Fruit fly (Drosophila melanogaster): ENCODE measurements around the gene CG6290.

CG6290 gene

DNA sequence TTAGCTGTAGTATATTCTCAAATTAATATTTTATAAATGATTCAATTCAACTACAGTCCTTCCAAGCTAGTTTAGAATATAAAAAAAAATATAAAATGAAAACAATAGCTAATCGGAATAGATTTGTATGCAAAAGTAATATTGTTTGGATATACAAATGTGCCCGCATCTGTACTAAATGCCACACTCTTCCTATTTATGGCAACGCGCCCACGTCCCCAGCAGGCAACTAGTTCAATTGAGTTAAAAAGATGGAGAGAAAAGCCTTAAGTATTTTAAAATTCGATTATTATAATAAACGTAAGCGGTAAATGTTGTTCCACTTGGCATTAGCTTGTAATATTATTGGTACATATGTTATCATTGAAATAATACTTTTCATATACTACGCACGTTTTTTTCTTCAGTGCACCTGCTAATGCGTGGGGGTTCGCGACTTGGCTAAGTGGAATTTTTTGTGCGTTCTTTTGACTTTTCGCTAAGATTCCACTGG, 31.7 kb upstream of the CG6290 start:
- TF ChIP-seq cnc (optimal IDR thresholded peaks at IDR 0.05) (no peak), Clk (GFP tag; optimal IDR thresholded peaks at IDR 0.05) (no peak), ovo (GFP tag; optimal IDR thresholded peaks at IDR 0.05) (no peak), pad (GFP tag; optimal IDR thresholded peaks at IDR 0.05) (no peak), CG5204 (GFP tag; optimal IDR thresholded peaks at IDR 0.05) (no peak), CG7045 (GFP tag; optimal IDR thresholded peaks at IDR 0.05) (peak; percentile 31), Hr96 (GFP tag; optimal IDR thresholded peaks at IDR 0.05) (peak; percentile 32), bab1 (GFP tag; optimal IDR thresholded peaks at IDR 0.05) (no peak), CG7101 (tag; optimal IDR thresholded peaks at IDR 0.05) (peak; percentile 17), CG1620 (GFP tag; optimal IDR thresholded peaks at IDR 0.05) (no peak), CG11617 (GFP tag; optimal IDR thresholded peaks at IDR 0.05) (peak; percentile 7), Crg-1 (GFP tag; optimal IDR thresholded peaks at IDR 0.05) (no peak), CG33017 (tag; optimal IDR thresholded peaks at IDR 0.05) (peak; percentile 46), CG14711 (tag; optimal IDR thresholded peaks at IDR 0.05) (peak; percentile 57), tj (GFP tag; optimal IDR thresholded peaks at IDR 0.05) (no peak), Mnt (GFP tag; optimal IDR thresholded peaks at IDR 0.05) (no peak), cic (GFP tag; optimal IDR thresholded peaks at IDR 0.05) (no peak), kay (GFP tag; ENCODE audit: borderline replicate concordance) (no peak), toe (GFP tag; optimal IDR thresholded peaks at IDR 0.05) (peak; percentile 28), CG12768 (GFP tag; optimal IDR thresholded peaks at IDR 0.05) (no peak)

DNA sequence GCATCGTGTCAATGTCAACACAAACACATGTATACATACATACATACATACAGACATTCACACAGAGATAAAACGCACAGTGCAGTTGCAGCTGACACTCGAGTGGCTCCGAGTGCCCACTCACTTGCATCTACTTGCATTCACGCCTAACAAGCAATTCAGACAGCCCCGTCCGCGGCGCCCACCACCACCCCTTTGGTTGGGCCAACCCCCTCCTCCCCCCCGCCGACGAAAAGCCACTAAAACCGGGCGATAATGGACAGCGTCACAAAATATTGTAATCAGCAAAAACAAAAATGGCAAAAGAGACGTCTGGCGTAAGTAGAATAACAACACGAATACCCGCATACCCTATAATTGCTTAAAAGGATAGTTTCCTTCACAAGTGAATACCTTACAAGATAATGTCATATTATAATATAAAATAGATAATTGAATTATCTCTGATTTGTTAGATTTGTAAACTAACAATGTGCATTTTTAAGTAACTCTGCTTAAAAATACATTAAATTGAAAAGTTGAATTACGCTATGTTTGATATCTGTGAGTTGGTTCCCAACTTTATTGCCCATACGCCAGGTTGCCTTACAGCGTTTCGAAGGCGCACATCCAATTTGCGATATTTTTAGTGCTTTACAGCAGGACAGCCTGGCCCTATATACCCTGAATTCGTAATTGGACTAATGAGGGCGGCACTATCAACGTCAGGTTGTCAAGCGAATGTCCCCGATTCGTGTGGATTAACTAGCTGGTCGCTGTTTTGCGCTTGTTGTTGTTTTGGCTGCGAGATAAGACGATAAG, 30.5 kb upstream of the CG6290 start:
- TF ChIP-seq toe (GFP tag; optimal IDR thresholded peaks at IDR 0.05) (no peak), CG14711 (tag; optimal IDR thresholded peaks at IDR 0.05) (peak; percentile 10), Crg-1 (GFP tag; optimal IDR thresholded peaks at IDR 0.05) (no peak), cnc (optimal IDR thresholded peaks at IDR 0.05) (no peak), cic (GFP tag; optimal IDR thresholded peaks at IDR 0.05) (peak; percentile 70), Hr96 (GFP tag; optimal IDR thresholded peaks at IDR 0.05) (no peak), CG7101 (tag; optimal IDR thresholded peaks at IDR 0.05) (no peak), CG7045 (GFP tag; optimal IDR thresholded peaks at IDR 0.05) (peak; percentile 26), pad (GFP tag; optimal IDR thresholded peaks at IDR 0.05) (peak; percentile 20), CG12768 (GFP tag; optimal IDR thresholded peaks at IDR 0.05) (peak; percentile 19), tj (GFP tag; optimal IDR thresholded peaks at IDR 0.05) (peak; percentile 99), CG33017 (tag; optimal IDR thresholded peaks at IDR 0.05) (no peak), CG11617 (GFP tag; optimal IDR thresholded peaks at IDR 0.05) (peak; percentile 54), Clk (GFP tag; optimal IDR thresholded peaks at IDR 0.05) (no peak), kay (GFP tag; ENCODE audit: borderline replicate concordance) (peak; percentile 53), CG5204 (GFP tag; optimal IDR thresholded peaks at IDR 0.05) (no peak), CG1620 (GFP tag; optimal IDR thresholded peaks at IDR 0.05) (no peak), ovo (GFP tag; optimal IDR thresholded peaks at IDR 0.05) (no peak), Mnt (GFP tag; optimal IDR thresholded peaks at IDR 0.05) (peak; percentile 7), bab1 (GFP tag; optimal IDR thresholded peaks at IDR 0.05) (peak; percentile 15)

DNA sequence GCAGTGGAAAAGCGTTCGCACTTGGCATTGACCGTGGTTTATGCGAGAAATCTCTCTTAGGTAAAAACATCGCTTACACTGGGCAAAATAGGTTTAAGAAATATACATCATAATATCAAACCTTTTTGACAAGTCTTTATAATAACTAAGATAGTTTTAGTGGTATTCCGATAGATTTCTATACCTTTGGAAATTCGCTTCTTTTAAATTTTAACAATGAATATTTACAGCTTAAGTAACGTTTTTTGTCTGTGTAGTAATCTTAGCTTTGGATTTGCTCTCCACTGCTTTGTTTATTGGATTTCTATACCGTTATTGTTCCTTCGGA, 29.9 kb upstream of the CG6290 start:
- TF ChIP-seq pad (GFP tag; optimal IDR thresholded peaks at IDR 0.05): peak; percentile 19
- peak; percentile 76 for TF ChIP-seq CG14711 (tag; optimal IDR thresholded peaks at IDR 0.05)
- no peak for TF ChIP-seq kay (GFP tag; ENCODE audit: borderline replicate concordance)
- no peak for TF ChIP-seq CG5204 (GFP tag; optimal IDR thresholded peaks at IDR 0.05)
- TF ChIP-seq bab1 (GFP tag; optimal IDR thresholded peaks at IDR 0.05): peak; percentile 25
- peak; percentile 59 for TF ChIP-seq CG7101 (tag; optimal IDR thresholded peaks at IDR 0.05)
- TF ChIP-seq CG33017 (tag; optimal IDR thresholded peaks at IDR 0.05): peak; percentile 35
- TF ChIP-seq Hr96 (GFP tag; optimal IDR thresholded peaks at IDR 0.05): peak; percentile 30

DNA sequence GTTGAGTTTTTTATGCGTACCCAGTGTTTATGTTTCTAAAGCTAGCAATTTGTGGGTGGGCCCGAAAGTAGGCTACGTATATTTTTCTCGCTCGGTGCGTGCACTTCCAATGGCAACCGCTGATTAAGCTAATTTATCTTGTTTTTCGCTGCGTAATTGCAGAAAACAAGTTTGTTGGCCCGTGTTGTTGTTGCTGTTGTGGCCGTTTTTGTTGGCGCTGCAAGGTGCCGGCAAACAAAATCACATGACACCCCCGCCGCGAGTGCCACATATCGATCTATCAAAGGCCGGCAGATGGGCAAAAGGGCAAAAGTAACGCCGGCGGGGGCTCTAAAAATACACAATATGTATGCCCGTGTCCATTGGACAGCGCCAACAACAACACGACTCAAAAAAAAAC, 27.8 kb upstream of the CG6290 start:
- peak; percentile 92 for TF ChIP-seq tj (GFP tag; optimal IDR thresholded peaks at IDR 0.05)
- TF ChIP-seq CG5204 (GFP tag; optimal IDR thresholded peaks at IDR 0.05): no peak
- no peak for TF ChIP-seq CG33017 (tag; optimal IDR thresholded peaks at IDR 0.05)

DNA sequence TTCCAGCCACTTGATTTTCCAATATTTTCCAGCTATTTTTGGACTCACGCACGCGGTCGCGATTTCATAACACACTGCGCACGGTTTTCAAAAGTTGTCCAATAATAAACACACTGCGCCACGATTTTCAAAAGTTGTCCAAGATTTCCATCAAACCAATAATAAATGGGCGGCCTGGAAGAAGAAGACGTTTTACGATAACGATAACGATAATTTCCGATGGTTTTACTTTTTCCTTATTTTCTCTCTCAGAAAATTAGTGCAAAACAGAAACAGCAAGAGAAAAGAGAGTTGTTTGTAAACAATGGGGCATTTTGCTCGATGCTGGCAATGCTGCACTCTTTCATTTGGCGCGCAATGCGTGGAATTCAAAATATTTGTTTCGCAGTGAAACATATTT, 27.4 kb upstream of the CG6290 start, which contains the start of gene Nt5b:
Gene Nt5b (minus strand): TSS at position 207 of the 400 bp plus-strand sequence.
- TF ChIP-seq CG5204 (GFP tag; optimal IDR thresholded peaks at IDR 0.05) (no peak), ovo (GFP tag; optimal IDR thresholded peaks at IDR 0.05) (no peak), CG1620 (GFP tag; optimal IDR thresholded peaks at IDR 0.05) (no peak), CG33017 (tag; optimal IDR thresholded peaks at IDR 0.05) (no peak), CG14711 (tag; optimal IDR thresholded peaks at IDR 0.05) (no peak)

DNA sequence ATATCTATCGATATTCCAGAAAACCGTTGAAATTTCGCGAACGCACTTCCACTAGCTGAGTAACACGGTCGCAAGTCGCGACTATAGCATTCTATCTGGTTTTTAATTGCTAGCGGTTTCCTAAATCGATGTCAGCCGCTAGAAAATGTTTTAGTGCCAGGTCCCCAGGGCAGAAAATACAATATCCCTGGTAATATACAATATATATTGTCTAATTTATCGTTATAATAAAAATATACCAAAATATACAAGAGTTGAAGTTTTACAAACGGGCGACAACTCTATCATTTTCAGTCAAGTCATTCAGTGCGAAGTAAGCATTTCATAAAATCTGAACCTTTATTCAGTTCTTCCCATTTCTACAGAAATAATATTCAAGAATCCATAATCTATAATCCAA, 22.2 kb upstream of the CG6290 start, which contains the start of gene CG15056:
Gene CG15056 (plus strand): TSS at position 301 of the 400 bp plus-strand sequence.
- TF ChIP-seq Clk (GFP tag; optimal IDR thresholded peaks at IDR 0.05) (no peak), Crg-1 (GFP tag; optimal IDR thresholded peaks at IDR 0.05) (no peak), CG12768 (GFP tag; optimal IDR thresholded peaks at IDR 0.05) (no peak), CG33017 (tag; optimal IDR thresholded peaks at IDR 0.05) (no peak), kay (GFP tag; ENCODE audit: borderline replicate concordance) (no peak), CG11617 (GFP tag; optimal IDR thresholded peaks at IDR 0.05) (no peak), bab1 (GFP tag; optimal IDR thresholded peaks at IDR 0.05) (no peak)
